Worm (Caenorhabditis elegans) whole organism, late embryonic: ENCODE results near the gene polk-1.
A peak's percentile ranks its signal among the peaks of the same experiment; 100 is the strongest.

Experiments
- C08G9.2 ChIP-seq: sonication (generic microtip); optimal IDR thresholded peaks from 2 replicates; lab custom pipeline; 2016; ENCODE audit warnings: mild to moderate bottlenecking, missing genetic modification characterization, moderate library complexity, missing compliant biosample characterization
- C38D4.7 ChIP-seq: fragments of 200-800 bp; sonication (Bioruptor generic); optimal IDR thresholded peaks from 2 replicates; lab custom pipeline; 2018; ENCODE audit warnings: mild to moderate bottlenecking, missing genetic modification characterization, moderate library complexity, missing compliant biosample characterization
- F13H6.1 ChIP-seq: sonication (generic microtip); optimal IDR thresholded peaks from 2 replicates; lab custom pipeline; 2016; ENCODE audit warnings: missing genetic modification characterization, missing compliant biosample characterization
- K02D7.2 ChIP-seq: sonication (generic microtip); optimal IDR thresholded peaks from 2 replicates; lab custom pipeline; 2017; ENCODE audit warnings: mild to moderate bottlenecking, missing genetic modification characterization, missing compliant biosample characterization
- Y22D7AL.16 ChIP-seq: sonication (generic microtip); optimal IDR thresholded peaks from 2 replicates; lab custom pipeline; 2016; ENCODE audit warnings: missing genetic modification characterization, missing compliant biosample characterization
- ama-1 ChIP-seq: fragments of 150-350 bp; optimal IDR thresholded peaks from 2 replicates; lab custom pipeline; 2014
- ceh-14 ChIP-seq: sonication (generic microtip); optimal IDR thresholded peaks from 2 replicates; lab custom pipeline; 2016; ENCODE audit warnings: missing genotype, missing genetic modification characterization, missing compliant biosample characterization
- ceh-18 ChIP-seq: sonication (generic microtip); optimal IDR thresholded peaks from 2 replicates; lab custom pipeline; 2016; ENCODE audit warnings: missing genetic modification characterization, missing compliant biosample characterization
- ceh-19 ChIP-seq: fragments of 200-800 bp; sonication (Bioruptor generic); optimal IDR thresholded peaks from 2 replicates; lab custom pipeline; 2018; ENCODE audit warnings: mild to moderate bottlenecking, missing genetic modification characterization, missing compliant biosample characterization
- ceh-2 ChIP-seq: sonication (generic microtip); optimal IDR thresholded peaks from 2 replicates; lab custom pipeline; 2016; ENCODE audit warnings: missing genotype, missing genetic modification characterization, missing compliant biosample characterization
- ceh-24 ChIP-seq: sonication (generic microtip); optimal IDR thresholded peaks from 2 replicates; lab custom pipeline; 2016; ENCODE audit warnings: mild to moderate bottlenecking, missing genetic modification characterization, missing compliant biosample characterization
- ceh-30 ChIP-seq: fragments of 150-350 bp; optimal IDR thresholded peaks from 2 replicates; lab custom pipeline; 2014; ENCODE audit warnings: missing biosample characterization, missing genetic modification characterization
- ceh-31 ChIP-seq: sonication (generic microtip); optimal IDR thresholded peaks from 2 replicates; lab custom pipeline; 2016; ENCODE audit warnings: missing genetic modification characterization, missing compliant biosample characterization
- ceh-45 ChIP-seq: fragments of 200-800 bp; sonication (Bioruptor generic); IDR thresholded peaks from 2 replicates; pipeline ENCODE4 v1.3.6; 2022; ENCODE audit warnings: missing genetic modification reagents, missing genetic modification characterization, missing compliant biosample characterization
- ceh-48 ChIP-seq: sonication (generic microtip); optimal IDR thresholded peaks from 2 replicates; lab custom pipeline; 2016; ENCODE audit warnings: missing genetic modification characterization, inconsistent platforms, missing compliant biosample characterization
- ceh-6 ChIP-seq: fragments of 200-800 bp; sonication (Bioruptor generic); optimal IDR thresholded peaks from 2 replicates; lab custom pipeline; 2018; ENCODE audit warnings: mild to moderate bottlenecking, missing genetic modification characterization, missing compliant biosample characterization
- che-1 ChIP-seq: sonication (generic microtip); optimal IDR thresholded peaks from 2 replicates; lab custom pipeline; 2016; ENCODE audit warnings: mild to moderate bottlenecking, missing genetic modification characterization, missing compliant biosample characterization
- dmd-4 ChIP-seq: sonication (generic microtip); optimal IDR thresholded peaks from 2 replicates; lab custom pipeline; 2016; ENCODE audit warnings: borderline replicate concordance, missing genetic modification characterization, missing compliant biosample characterization
- dve-1 ChIP-seq: sonication (generic microtip); optimal IDR thresholded peaks from 2 replicates; lab custom pipeline; 2017; ENCODE audit warnings: antibody characterized with exemption, mild to moderate bottlenecking, missing genetic modification characterization, missing compliant biosample characterization
- elt-2 ChIP-seq: sonication (generic microtip); optimal IDR thresholded peaks from 2 replicates; lab custom pipeline; 2016; ENCODE audit warnings: missing genetic modification reagents, missing genetic modification characterization, missing compliant biosample characterization
- elt-4 ChIP-seq: sonication (generic microtip); optimal IDR thresholded peaks from 2 replicates; lab custom pipeline; 2016; ENCODE audit warnings: missing genetic modification characterization, missing compliant biosample characterization
- ets-4 ChIP-seq: sonication (generic microtip); optimal IDR thresholded peaks from 2 replicates; lab custom pipeline; 2016; ENCODE audit warnings: missing genetic modification characterization, missing compliant biosample characterization
- eyg-1 ChIP-seq: sonication (generic microtip); optimal IDR thresholded peaks from 2 replicates; lab custom pipeline; 2016; ENCODE audit warnings: missing genotype, missing genetic modification characterization, missing compliant biosample characterization
- fkh-10 ChIP-seq: fragments of 150-350 bp; optimal IDR thresholded peaks from 2 replicates; lab custom pipeline; 2014; ENCODE audit warnings: missing biosample characterization, missing genetic modification reagents, missing genetic modification characterization
- fkh-6 ChIP-seq: sonication (generic microtip); optimal IDR thresholded peaks from 2 replicates; lab custom pipeline; 2016; ENCODE audit warnings: missing genetic modification characterization, missing compliant biosample characterization
- gmeb-2 ChIP-seq: sonication (generic microtip); optimal IDR thresholded peaks from 2 replicates; lab custom pipeline; 2016; ENCODE audit warnings: missing genetic modification characterization, inconsistent platforms, missing compliant biosample characterization
- hlh-13 ChIP-seq: fragments of 200-800 bp; sonication (Bioruptor generic); optimal IDR thresholded peaks from 2 replicates; lab custom pipeline; 2018; ENCODE audit warnings: mild to moderate bottlenecking, missing genetic modification characterization, missing compliant biosample characterization
- hlh-6 ChIP-seq: sonication (generic microtip); optimal IDR thresholded peaks from 2 replicates; lab custom pipeline; 2016; ENCODE audit warnings: missing genotype, missing genetic modification characterization, missing compliant biosample characterization
- lin-11 ChIP-seq: fragments of 200-800 bp; sonication (Bioruptor generic); optimal IDR thresholded peaks from 2 replicates; lab custom pipeline; 2018; ENCODE audit warnings: mild to moderate bottlenecking, missing genetic modification characterization, missing compliant biosample characterization
- madf-2 ChIP-seq: sonication (generic microtip); optimal IDR thresholded peaks from 2 replicates; lab custom pipeline; 2017; ENCODE audit warnings: missing genetic modification characterization, missing compliant biosample characterization
- nfya-1 ChIP-seq: sonication (generic microtip); optimal IDR thresholded peaks from 2 replicates; lab custom pipeline; 2017; ENCODE audit warnings: missing genetic modification characterization, mild to moderate bottlenecking, missing compliant biosample characterization, antibody characterized with exemption, moderate library complexity
- nhr-11 ChIP-seq: fragments of 150-350 bp; optimal IDR thresholded peaks from 2 replicates; lab custom pipeline; 2014; ENCODE audit warnings: missing biosample characterization, missing genetic modification characterization
- nhr-232 ChIP-seq: sonication (generic microtip); optimal IDR thresholded peaks from 2 replicates; lab custom pipeline; 2016; ENCODE audit warnings: missing genetic modification characterization, missing compliant biosample characterization
- odd-2 ChIP-seq: sonication (generic microtip); optimal IDR thresholded peaks from 2 replicates; lab custom pipeline; 2017; ENCODE audit warnings: antibody characterized with exemption, mild to moderate bottlenecking, missing genetic modification characterization, missing compliant biosample characterization
- pax-1 ChIP-seq: fragments of 150-350 bp; optimal IDR thresholded peaks from 2 replicates; lab custom pipeline; 2014; ENCODE audit warnings: missing biosample characterization, missing genetic modification characterization
- pha-2 ChIP-seq: sonication (generic microtip); optimal IDR thresholded peaks from 2 replicates; lab custom pipeline; 2017; ENCODE audit warnings: mild to moderate bottlenecking, missing genetic modification characterization, missing compliant biosample characterization
- pha-4 ChIP-seq: fragments of 150-350 bp; optimal IDR thresholded peaks from 2 replicates; lab custom pipeline; 2018; ENCODE audit warnings: missing biosample characterization, missing genetic modification reagents, missing genetic modification characterization
- ref-2 ChIP-seq: sonication (generic microtip); optimal IDR thresholded peaks from 2 replicates; lab custom pipeline; 2016; ENCODE audit warnings: missing genetic modification characterization, missing compliant biosample characterization
- rnt-1 ChIP-seq: sonication (generic microtip); optimal IDR thresholded peaks from 2 replicates; lab custom pipeline; 2016; ENCODE audit warnings: missing genetic modification characterization, missing compliant biosample characterization
- sdc-2 ChIP-seq: sonication (generic microtip); optimal IDR thresholded peaks from 2 replicates; lab custom pipeline; 2016; ENCODE audit warnings: missing genotype, missing genetic modification characterization, missing compliant biosample characterization
- sox-2 ChIP-seq: fragments of 200-800 bp; sonication (Bioruptor generic); IDR thresholded peaks from 2 replicates; pipeline ENCODE4 v1.3.6; 2022; ENCODE audit warnings: missing genetic modification reagents, missing genetic modification characterization, missing compliant biosample characterization
- sox-4 ChIP-seq: sonication (generic microtip); optimal IDR thresholded peaks from 2 replicates; lab custom pipeline; 2017; ENCODE audit warnings: mild to moderate bottlenecking, missing genetic modification characterization, inconsistent platforms, missing compliant biosample characterization
- syd-9 ChIP-seq: sonication (generic microtip); optimal IDR thresholded peaks from 2 replicates; lab custom pipeline; 2016; ENCODE audit warnings: mild to moderate bottlenecking, missing genetic modification characterization, moderate library complexity, missing compliant biosample characterization
- ttx-3 ChIP-seq: sonication (generic microtip); optimal IDR thresholded peaks from 2 replicates; lab custom pipeline; 2016; ENCODE audit warnings: missing genetic modification reagents, missing genetic modification characterization, missing compliant biosample characterization
- unc-3 ChIP-seq, 2 experiments: fragments of 200-800 bp in 1 of 2; sonication (Bioruptor generic) in 1 of 2; sonication (generic microtip) in 1 of 2; conservative IDR thresholded peaks in 1 of 2; optimal IDR thresholded peaks in 1 of 2; 2 replicates each; pipeline versions ENCODE4 v1.3.6 to Lab custom; 2016 to 2022; ENCODE audit warnings: missing compliant biosample characterization in 2 of 2, missing genetic modification characterization in 2 of 2, missing genetic modification reagents in 1 of 2
- unc-42 ChIP-seq: sonication (generic microtip); optimal IDR thresholded peaks from 2 replicates; lab custom pipeline; 2016; ENCODE audit warnings: missing genotype, missing genetic modification characterization, missing compliant biosample characterization
- unc-55 ChIP-seq: sonication (generic microtip); optimal IDR thresholded peaks from 2 replicates; lab custom pipeline; 2017; ENCODE audit warnings: missing biosample characterization, missing genetic modification reagents, missing genetic modification characterization
- unc-86 ChIP-seq: sonication (generic microtip); optimal IDR thresholded peaks from 2 replicates; lab custom pipeline; 2016; ENCODE audit warnings: missing genetic modification characterization, missing compliant biosample characterization
- ztf-16 ChIP-seq: sonication (generic microtip); optimal IDR thresholded peaks from 2 replicates; lab custom pipeline; 2017; ENCODE audit warnings: missing genetic modification characterization, missing compliant biosample characterization

Gene polk-1

DNA sequence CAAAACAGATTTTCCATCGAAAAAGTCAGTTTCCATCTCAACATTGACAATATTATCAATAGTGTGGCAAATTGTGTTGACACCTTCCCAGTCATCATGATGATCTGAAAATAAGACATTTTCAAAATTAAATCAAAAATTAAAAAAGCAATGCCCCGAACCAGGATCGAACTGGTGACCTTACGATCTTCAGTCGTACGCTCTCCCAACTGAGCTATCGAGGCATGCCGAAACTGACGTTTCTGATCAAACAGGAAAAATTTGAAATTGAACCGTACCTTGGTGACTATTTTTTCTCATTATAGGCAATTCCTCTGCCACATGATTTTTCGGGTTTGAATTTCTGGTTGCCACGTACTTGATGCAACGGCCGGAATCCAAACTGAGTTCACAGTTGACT lies 25.1 kb upstream of the polk-1 start:
- TF ChIP-seq dmd-4 (tag; lab: Kevin White, UChicago) (no peak), nhr-11 (tag; lab: Kevin White, UChicago) (no peak), ceh-24 (tag; lab: Kevin White, UChicago) (no peak), ceh-48 (tag; lab: Kevin White, UChicago) (no peak), fkh-10 (no peak), ets-4 (tag; lab: Kevin White, UChicago) (no peak), unc-3 (GFP tag; conservative IDR thresholded peaks at IDR 0.05; lab: Robert Waterston, UW) (no peak), unc-3 (tag; optimal IDR thresholded peaks at IDR 0.05; lab: Kevin White, UChicago) (no peak), sox-2 (GFP tag; lab: Robert Waterston, UW) (no peak), ceh-2 (tag; lab: Kevin White, UChicago) (no peak), pax-1 (tag; lab: Kevin White, UChicago) (no peak), Y22D7AL.16 (tag; lab: Kevin White, UChicago) (no peak)

DNA sequence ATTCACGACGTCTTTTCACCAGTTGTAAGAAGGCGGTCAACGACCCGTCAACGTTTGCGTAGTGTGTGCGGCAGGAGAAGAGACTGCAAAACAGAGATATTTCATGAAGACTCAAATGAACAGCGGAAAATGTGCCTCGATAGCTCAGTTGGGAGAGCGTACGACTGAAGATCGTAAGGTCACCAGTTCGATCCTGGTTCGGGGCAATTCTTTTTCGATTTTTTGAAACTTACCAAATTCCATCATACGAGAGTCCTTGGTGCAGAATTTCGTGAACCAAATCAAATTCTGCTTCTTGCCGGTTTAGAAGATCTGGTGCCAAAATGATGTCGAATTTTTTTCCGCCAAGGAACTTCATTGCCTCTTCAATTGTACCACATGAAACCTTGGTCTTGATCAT lies 24.5 kb upstream of the polk-1 start:
- peak; percentile 21 for TF ChIP-seq sox-4 (tag; lab: Kevin White, UChicago)
- peak; percentile 40 for TF ChIP-seq C38D4.7 (GFP tag; lab: Kevin White, UChicago)
- TF ChIP-seq ceh-31 (tag; lab: Kevin White, UChicago) = no peak
- TF ChIP-seq ref-2 (tag; lab: Kevin White, UChicago) = no peak
- TF ChIP-seq gmeb-2 (tag; lab: Kevin White, UChicago) = peak; percentile 53
- no peak for TF ChIP-seq ceh-45
- peak; percentile 25 for TF ChIP-seq elt-2 (tag; lab: Kevin White, UChicago)
- no peak for TF ChIP-seq madf-2
- TF ChIP-seq rnt-1 (tag; lab: Kevin White, UChicago) = no peak
- TF ChIP-seq che-1 (tag; lab: Kevin White, UChicago) = peak; percentile 45
- TF ChIP-seq ceh-14 (tag; lab: Kevin White, UChicago) = peak; percentile 5
- TF ChIP-seq ttx-3 = no peak
- peak; percentile 26 for TF ChIP-seq hlh-13
- no peak for TF ChIP-seq ceh-19 (GFP tag; lab: Kevin White, UChicago)
- TF ChIP-seq C08G9.2 (tag; lab: Kevin White, UChicago) = no peak
- peak; percentile 47 for TF ChIP-seq ceh-18 (tag; lab: Kevin White, UChicago)
- TF ChIP-seq ztf-16 (tag; lab: Kevin White, UChicago) = no peak
- no peak for TF ChIP-seq unc-55
- no peak for TF ChIP-seq nhr-11 (tag; lab: Kevin White, UChicago)
- peak; percentile 37 for TF ChIP-seq nhr-232 (tag; lab: Kevin White, UChicago)
- peak; percentile 12 for TF ChIP-seq lin-11 (tag; lab: Kevin White, UChicago)
- no peak for TF ChIP-seq F13H6.1 (tag; lab: Kevin White, UChicago)
- TF ChIP-seq sox-2 (GFP tag; lab: Robert Waterston, UW) = no peak; the same call in 1 of the 2 replicates
- TF ChIP-seq ceh-30 = no peak
- no peak for TF ChIP-seq pha-4 (tag; lab: Kevin White, UChicago)
- TF ChIP-seq pha-2 = no peak
- peak; percentile 54 for TF ChIP-seq ceh-6 (GFP tag; lab: Kevin White, UChicago)
- no peak for TF ChIP-seq unc-86 (tag; lab: Kevin White, UChicago)
- TF ChIP-seq dve-1 (tag; lab: Kevin White, UChicago) = peak; percentile 23
- TF ChIP-seq ets-4 (tag; lab: Kevin White, UChicago) = no peak
- TF ChIP-seq dmd-4 (tag; lab: Kevin White, UChicago) = peak; percentile 14
- no peak for TF ChIP-seq K02D7.2 (tag; lab: Kevin White, UChicago)
- TF ChIP-seq unc-42 = no peak
- peak; percentile 8 for TF ChIP-seq sdc-2
- no peak for TF ChIP-seq eyg-1 (tag; lab: Kevin White, UChicago)
- TF ChIP-seq hlh-6 (tag; lab: Kevin White, UChicago) = no peak
- peak; percentile 19 for TF ChIP-seq nfya-1 (tag; lab: Kevin White, UChicago)
- TF ChIP-seq Y22D7AL.16 (tag; lab: Kevin White, UChicago) = peak; percentile 45
- TF ChIP-seq syd-9 (tag; lab: Kevin White, UChicago) = peak; percentile 49
- no peak for TF ChIP-seq ceh-48 (tag; lab: Kevin White, UChicago)
- peak; percentile 12 for TF ChIP-seq fkh-6
- no peak for TF ChIP-seq ama-1 (lab: Kevin White, UChicago)
- TF ChIP-seq odd-2 (tag; lab: Kevin White, UChicago) = no peak
- no peak for TF ChIP-seq elt-4 (tag; lab: Kevin White, UChicago)
- TF ChIP-seq ceh-24 (tag; lab: Kevin White, UChicago) = no peak
- peak; percentile 46; the same call in 1 of the 2 replicates for TF ChIP-seq unc-3 (GFP tag; conservative IDR thresholded peaks at IDR 0.05; lab: Robert Waterston, UW)
- TF ChIP-seq unc-3 (tag; optimal IDR thresholded peaks at IDR 0.05; lab: Kevin White, UChicago) = no peak
